Worm (Caenorhabditis elegans) whole organism, L3 larva: ENCODE measurements around the gene ttr-41.

Source experiments
- R02D3.7 ChIP-seq: fragments of 150-350 bp; optimal IDR thresholded peaks from 2 replicates; lab custom pipeline; 2014; ENCODE audit warnings: missing biosample characterization, missing genetic modification characterization
- aly-2 ChIP-seq: fragments of 150-350 bp; optimal IDR thresholded peaks from 2 replicates; lab custom pipeline; 2014; ENCODE audit warnings: missing biosample characterization, missing genetic modification characterization
- ama-1 ChIP-seq: fragments of 150-350 bp; optimal IDR thresholded peaks from 2 replicates; lab custom pipeline; 2018
- ceh-16 ChIP-seq: sonication (generic microtip); optimal IDR thresholded peaks from 2 replicates; lab custom pipeline; 2017; ENCODE audit warnings: missing biosample characterization, missing genetic modification characterization
- ceh-28 ChIP-seq: fragments of 150-350 bp; optimal IDR thresholded peaks from 2 replicates; lab custom pipeline; 2014; ENCODE audit warnings: missing biosample characterization, missing genetic modification reagents, missing genetic modification characterization
- ceh-82 ChIP-seq: fragments of 150-350 bp; optimal IDR thresholded peaks from 2 replicates; lab custom pipeline; 2014; ENCODE audit warnings: missing biosample characterization, missing genetic modification characterization
- ceh-9 ChIP-seq: sonication (generic microtip); optimal IDR thresholded peaks from 2 replicates; lab custom pipeline; 2018; ENCODE audit warnings: missing biosample characterization, missing genetic modification characterization
- daf-12 ChIP-seq: fragments of 150-350 bp; optimal IDR thresholded peaks from 2 replicates; lab custom pipeline; 2014; ENCODE audit warnings: missing biosample characterization, missing genetic modification reagents, missing genetic modification characterization
- egl-5 ChIP-seq: fragments of 150-350 bp; optimal IDR thresholded peaks from 2 replicates; lab custom pipeline; 2017; ENCODE audit warnings: missing biosample characterization, missing genetic modification reagents, missing genetic modification characterization, inconsistent platforms
- elt-2 ChIP-seq: sonication (generic microtip); optimal IDR thresholded peaks from 2 replicates; lab custom pipeline; 2016; ENCODE audit warnings: missing genetic modification reagents, mild to moderate bottlenecking, missing genetic modification characterization, missing compliant biosample characterization
- elt-3 ChIP-seq, 3 experiments: fragments of 150-350 bp in 1 of 3; sonication (generic microtip) in 2 of 3; optimal IDR thresholded peaks; 2 replicates in 2 of 3; 4 replicates in 1 of 3; lab custom pipeline; 2014 to 2017; ENCODE audit warnings: missing biosample characterization in 3 of 3, missing genetic modification characterization in 3 of 3
- eor-1 ChIP-seq, 2 experiments: fragments of 150-350 bp; optimal IDR thresholded peaks; 2 replicates each; lab custom pipeline; 2014 to 2018; ENCODE audit warnings: missing biosample characterization in 2 of 2, missing genetic modification characterization in 2 of 2
- fkh-10 ChIP-seq: sonication (generic microtip); optimal IDR thresholded peaks from 2 replicates; lab custom pipeline; 2017; ENCODE audit warnings: missing biosample characterization, missing genetic modification reagents, missing genetic modification characterization
- fkh-2 ChIP-seq: fragments of 150-350 bp; optimal IDR thresholded peaks from 2 replicates; lab custom pipeline; 2014; ENCODE audit warnings: missing biosample characterization, missing genetic modification reagents, missing genetic modification characterization
- fos-1 ChIP-seq: fragments of 150-350 bp; optimal IDR thresholded peaks from 2 replicates; lab custom pipeline; 2014; ENCODE audit warnings: missing biosample characterization, missing genetic modification characterization
- hmg-11 ChIP-seq: sonication (generic microtip); optimal IDR thresholded peaks from 2 replicates; lab custom pipeline; 2016; ENCODE audit warnings: missing genetic modification characterization, missing compliant biosample characterization
- jun-1 ChIP-seq: fragments of 150-350 bp; optimal IDR thresholded peaks from 2 replicates; lab custom pipeline; 2014; ENCODE audit warnings: missing biosample characterization, missing genetic modification reagents, missing genetic modification characterization
- lin-15B ChIP-seq: fragments of 150-350 bp; optimal IDR thresholded peaks from 2 replicates; lab custom pipeline; 2014; ENCODE audit warnings: missing biosample characterization, missing genetic modification characterization
- lin-39 ChIP-seq: fragments of 150-350 bp; optimal IDR thresholded peaks from 2 replicates; lab custom pipeline; 2018; ENCODE audit warnings: missing biosample characterization, missing genetic modification reagents, missing genetic modification characterization
- lsy-12 ChIP-seq: sonication (generic microtip); optimal IDR thresholded peaks from 2 replicates; lab custom pipeline; 2016; ENCODE audit warnings: mild to moderate bottlenecking, missing genetic modification characterization, missing compliant biosample characterization
- nfya-1 ChIP-seq: sonication (generic microtip); optimal IDR thresholded peaks from 2 replicates; lab custom pipeline; 2017; ENCODE audit warnings: missing genetic modification characterization, mild to moderate bottlenecking, missing compliant biosample characterization, antibody characterized with exemption, moderate library complexity; ENCODE audit not compliant: insufficient read depth
- nhr-12 ChIP-seq: fragments of 150-350 bp; optimal IDR thresholded peaks from 2 replicates; lab custom pipeline; 2014; ENCODE audit warnings: missing biosample characterization, missing genetic modification characterization
- nhr-28 ChIP-seq: fragments of 150-350 bp; optimal IDR thresholded peaks from 2 replicates; lab custom pipeline; 2014; ENCODE audit warnings: missing biosample characterization, missing genetic modification characterization
- nhr-43 ChIP-seq: sonication (generic microtip); optimal IDR thresholded peaks from 2 replicates; lab custom pipeline; 2016; ENCODE audit warnings: mild to moderate bottlenecking, missing genetic modification characterization, missing compliant biosample characterization; ENCODE audit not compliant: poor library complexity, severe bottlenecking
- nhr-67 ChIP-seq: fragments of 150-350 bp; optimal IDR thresholded peaks from 2 replicates; lab custom pipeline; 2014; ENCODE audit warnings: missing biosample characterization, missing genetic modification characterization
- pha-4 ChIP-seq: fragments of 150-350 bp; optimal IDR thresholded peaks from 2 replicates; lab custom pipeline; 2014; ENCODE audit warnings: missing biosample characterization, missing genetic modification reagents, missing genetic modification characterization
- pqm-1 ChIP-seq: fragments of 150-350 bp; optimal IDR thresholded peaks from 2 replicates; lab custom pipeline; 2017; ENCODE audit warnings: missing biosample characterization, missing genetic modification characterization, inconsistent platforms
- sea-2 ChIP-seq: fragments of 150-350 bp; sonication (generic microtip); optimal IDR thresholded peaks from 4 replicates; lab custom pipeline; 2014; ENCODE audit warnings: missing biosample characterization, missing genetic modification reagents, missing genetic modification characterization
- skn-1 ChIP-seq: fragments of 150-350 bp; optimal IDR thresholded peaks from 2 replicates; lab custom pipeline; 2014; ENCODE audit warnings: missing biosample characterization, missing genetic modification characterization
- unc-62 ChIP-seq: fragments of 150-350 bp; sonication (generic microtip); optimal IDR thresholded peaks from 4 replicates; lab custom pipeline; 2014; ENCODE audit warnings: missing biosample characterization, missing genetic modification reagents, missing genetic modification characterization
- zag-1 ChIP-seq: fragments of 150-350 bp; optimal IDR thresholded peaks from 2 replicates; lab custom pipeline; 2014; ENCODE audit warnings: missing biosample characterization, missing genetic modification characterization
- ztf-11 ChIP-seq: fragments of 150-350 bp; optimal IDR thresholded peaks from 2 replicates; lab custom pipeline; 2014; ENCODE audit warnings: missing biosample characterization, missing genetic modification characterization

ttr-41 gene

DNA sequence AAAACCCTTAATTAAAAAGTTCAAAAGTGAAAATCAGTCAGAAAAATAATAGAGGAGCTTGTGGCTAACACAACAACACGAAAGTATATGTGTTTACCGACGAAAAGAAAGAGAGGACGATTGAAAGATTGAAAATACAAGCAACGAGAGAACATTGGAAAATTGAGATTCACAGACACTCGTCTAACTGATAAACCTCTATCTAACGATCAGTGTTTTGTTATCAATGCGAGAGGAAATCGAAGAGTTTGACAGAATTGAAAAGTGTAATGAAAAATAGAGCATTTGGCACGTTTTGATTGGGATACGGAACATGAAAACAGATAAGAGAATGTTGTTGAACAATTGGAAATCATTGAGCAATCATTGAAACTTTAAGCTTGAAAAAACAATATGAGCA lies 1.0 kb upstream of the ttr-41 start:
- no peak for TF ChIP-seq hmg-11 (tag; lab: Kevin White, UChicago)
- TF ChIP-seq elt-2 (tag; lab: Kevin White, UChicago) = peak; percentile 100
- peak in 1 of 3 experiments; percentile 37 for TF ChIP-seq elt-3 (tag; optimal IDR thresholded peaks at IDR 0.05; lab: Kevin White, UChicago)
- TF ChIP-seq lsy-12 = no peak
- TF ChIP-seq skn-1 = peak; percentile 23
- peak; percentile 70 for TF ChIP-seq jun-1 (tag; lab: Kevin White, UChicago)
- TF ChIP-seq fkh-2 (tag; lab: Kevin White, UChicago) = no peak
- TF ChIP-seq pqm-1 (tag; lab: Kevin White, UChicago) = peak; percentile 98
- TF ChIP-seq nfya-1 (tag; lab: Kevin White, UChicago) = peak; percentile 42
- TF ChIP-seq egl-5 (tag; lab: Kevin White, UChicago) = peak; percentile 44
- TF ChIP-seq pha-4 (tag; lab: Kevin White, UChicago) = peak; percentile 59

ce11 chrII:4726750-4727384 lies 802 bp downstream of the ttr-41 start:
- no peak for TF ChIP-seq daf-12
- TF ChIP-seq nhr-28 (tag; lab: Kevin White, UChicago) = no peak
- peak; percentile 72 for TF ChIP-seq ama-1 (lab: Kevin White, UChicago)
- peak; percentile 37 for TF ChIP-seq elt-2 (tag; lab: Kevin White, UChicago)

ce11 chrII:4726120-4726519 lies 1.5 kb downstream of the ttr-41 start, which contains the start of gene F10G7.10:
TSS of gene F10G7.10 (minus strand) at chrII:4726264.
- no peak for TF ChIP-seq nfya-1 (tag; lab: Kevin White, UChicago)
- no peak for TF ChIP-seq unc-62 (GFP tag; lab: Kevin White, UChicago)
- peak; percentile 56 for TF ChIP-seq hmg-11 (tag; lab: Kevin White, UChicago)
- TF ChIP-seq lin-39 = no peak
- TF ChIP-seq pha-4 (tag; lab: Kevin White, UChicago) = peak; percentile 52
- no peak for TF ChIP-seq fkh-10
- TF ChIP-seq elt-2 (tag; lab: Kevin White, UChicago) = peak; percentile 49

ce11 chrII:4715676-4716075 lies 12.0 kb downstream of the ttr-41 start, which contains the start of gene F41C3.8:
TSS of gene F41C3.8 (plus strand) at chrII:4716046.
- TF ChIP-seq nhr-12 (tag; lab: Kevin White, UChicago) (no peak), elt-3 (tag; optimal IDR thresholded peaks at IDR 0.05; lab: Kevin White, UChicago) (no peak), unc-62 (GFP tag; lab: Kevin White, UChicago) (no peak), lin-15B (no peak), zag-1 (tag; lab: Kevin White, UChicago) (no peak), pha-4 (tag; lab: Kevin White, UChicago) (peak; percentile 56), ceh-28 (tag; lab: Kevin White, UChicago) (no peak), nhr-28 (tag; lab: Kevin White, UChicago) (no peak), fos-1 (tag; lab: Kevin White, UChicago) (no peak), elt-2 (tag; lab: Kevin White, UChicago) (peak; percentile 78), ceh-9 (tag; lab: Kevin White, UChicago) (no peak), nhr-43 (tag; lab: Kevin White, UChicago) (no peak), eor-1 (tag; optimal IDR thresholded peaks at IDR 0.05; lab: Kevin White, UChicago) (no peak), lsy-12 (no peak)

ce11 chrII:4710813-4711212 lies 16.9 kb downstream of the ttr-41 start:
- no peak for TF ChIP-seq ceh-82
- TF ChIP-seq unc-62 (GFP tag; lab: Kevin White, UChicago) = no peak
- no peak for TF ChIP-seq lin-39
- no peak for TF ChIP-seq lin-15B
- no peak for TF ChIP-seq aly-2 (tag; lab: Kevin White, UChicago)
- no peak for TF ChIP-seq ztf-11
- TF ChIP-seq, all 47 proteins: peak for 0

DNA sequence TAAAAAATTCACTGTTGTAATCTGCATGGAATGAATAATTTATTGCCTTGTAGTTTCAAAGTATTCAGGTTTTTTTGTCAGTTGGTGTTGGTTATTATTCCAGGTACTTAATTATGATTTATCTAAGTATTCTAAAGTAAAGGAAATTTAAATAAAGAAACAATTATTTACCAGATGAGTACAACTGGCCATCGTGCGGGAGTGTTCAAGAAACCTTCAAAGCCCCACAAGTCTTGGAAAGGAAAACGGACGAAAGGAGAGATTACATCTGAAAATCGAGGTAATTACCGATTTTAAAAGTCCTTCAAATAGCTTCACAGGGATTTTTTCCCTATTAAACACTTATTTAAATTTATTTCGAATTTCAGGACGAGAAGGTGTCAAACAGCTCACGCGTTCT lies 17.5 kb downstream of the ttr-41 start, which contains the start of gene tag-151:
TSS of gene tag-151 (plus strand) at position 158 of the 400 bp plus-strand sequence.
- TF ChIP-seq egl-5 (tag; lab: Kevin White, UChicago) (no peak), ama-1 (lab: Kevin White, UChicago) (no peak), jun-1 (tag; lab: Kevin White, UChicago) (no peak), R02D3.7 (tag; lab: Kevin White, UChicago) (no peak), elt-2 (tag; lab: Kevin White, UChicago) (peak; percentile 28), ceh-16 (no peak), lin-15B (no peak), lin-39 (no peak), sea-2 (GFP tag; lab: Kevin White, UChicago) (no peak), aly-2 (tag; lab: Kevin White, UChicago) (peak; percentile 53), lsy-12 (peak; percentile 64), nhr-67 (tag; lab: Kevin White, UChicago) (no peak), fos-1 (tag; lab: Kevin White, UChicago) (no peak), ceh-28 (tag; lab: Kevin White, UChicago) (no peak), fkh-10 (no peak), nhr-43 (tag; lab: Kevin White, UChicago) (peak; percentile 43)
